Fruit fly (Drosophila melanogaster): ENCODE measurements around the gene sc.

- no peak for TF ChIP-seq CG8478 (optimal IDR thresholded peaks at IDR 0.05)
- no peak for TF ChIP-seq CTCF (optimal IDR thresholded peaks at IDR 0.05)
Observed at dm6 chrX:356232-356631, 39.6 kb upstream of the sc start, which contains the start of gene y.

Measured in S2 (cell line).